Worm (Caenorhabditis elegans) whole organism, young adult: ENCODE measurements around the gene F35E8.10.

Experiments
- B0336.3 ChIP-seq: fragments of 200-800 bp; sonication (Bioruptor generic); IDR thresholded peaks from 2 replicates; pipeline ENCODE4 v1.3.6; 2022; ENCODE audit warnings: missing genetic modification characterization, missing compliant biosample characterization
- D2030.7 ChIP-seq: fragments of 200-800 bp; sonication (Bioruptor generic); IDR thresholded peaks from 2 replicates; pipeline ENCODE4 v1.3.6; 2022; ENCODE audit warnings: missing genetic modification reagents, missing genetic modification characterization, missing compliant biosample characterization
- K12H6.12 ChIP-seq: fragments of 200-800 bp; sonication (Bioruptor generic); optimal IDR thresholded peaks from 2 replicates; lab custom pipeline; 2018; ENCODE audit warnings: mild to moderate bottlenecking, missing genetic modification characterization, missing compliant biosample characterization
- T07F8.4 ChIP-seq: sonication (generic microtip); optimal IDR thresholded peaks from 2 replicates; lab custom pipeline; 2016; ENCODE audit warnings: mild to moderate bottlenecking, missing genetic modification characterization, moderate library complexity, missing compliant biosample characterization
- Y67H2A.10 ChIP-seq: fragments of 200-800 bp; sonication (Bioruptor generic); conservative IDR thresholded peaks from 2 replicates; pipeline ENCODE4 v1.3.6; 2022; ENCODE audit warnings: missing genetic modification reagents, missing genetic modification characterization, missing compliant biosample characterization
- aptf-2 ChIP-seq: fragments of 200-800 bp; sonication (Bioruptor generic); conservative IDR thresholded peaks from 2 replicates; pipeline ENCODE4 v1.3.6; 2022; ENCODE audit warnings: missing genetic modification reagents, missing genetic modification characterization, missing compliant biosample characterization
- atf-7 ChIP-seq: sonication (generic microtip); optimal IDR thresholded peaks from 2 replicates; lab custom pipeline; 2017; ENCODE audit warnings: mild to moderate bottlenecking, missing genetic modification characterization, missing compliant biosample characterization
- attf-5 ChIP-seq: fragments of 200-800 bp; sonication (Bioruptor generic); optimal IDR thresholded peaks from 2 replicates; lab custom pipeline; 2018; ENCODE audit warnings: mild to moderate bottlenecking, missing genetic modification characterization, missing compliant biosample characterization
- attf-6 ChIP-seq: fragments of 200-800 bp; sonication (Bioruptor generic); IDR thresholded peaks from 2 replicates; pipeline ENCODE4 v1.3.6; 2022; ENCODE audit warnings: missing genetic modification reagents, missing genetic modification characterization, missing compliant biosample characterization
- ccch-3 ChIP-seq: fragments of 200-800 bp; sonication (Bioruptor generic); optimal IDR thresholded peaks from 2 replicates; lab custom pipeline; 2018; ENCODE audit warnings: mild to moderate bottlenecking, missing genetic modification characterization, missing compliant biosample characterization
- cebp-1 ChIP-seq, 2 experiments: fragments of 200-800 bp in 1 of 2; sonication (Bioruptor generic) in 1 of 2; sonication (generic microtip) in 1 of 2; IDR thresholded peaks in 1 of 2; optimal IDR thresholded peaks in 1 of 2; 2 replicates each; pipeline versions ENCODE4 v1.3.6 to Lab custom; 2017 to 2022; ENCODE audit warnings: missing compliant biosample characterization in 2 of 2, missing genetic modification characterization in 2 of 2, mild to moderate bottlenecking in 1 of 2, missing genetic modification reagents in 1 of 2, moderate library complexity in 1 of 2
- cebp-2 ChIP-seq: fragments of 200-800 bp; sonication (Bioruptor generic); IDR thresholded peaks from 2 replicates; pipeline ENCODE4 v1.3.6; 2022; ENCODE audit warnings: missing genetic modification characterization, missing compliant biosample characterization
- ceh-27 ChIP-seq: fragments of 200-800 bp; sonication (Bioruptor generic); optimal IDR thresholded peaks from 2 replicates; lab custom pipeline; 2018; ENCODE audit warnings: mild to moderate bottlenecking, missing genetic modification characterization, moderate library complexity, missing compliant biosample characterization
- dox-1 ChIP-seq: fragments of 200-800 bp; sonication (Bioruptor generic); IDR thresholded peaks from 2 replicates; pipeline ENCODE4 v1.3.6; 2022; ENCODE audit warnings: missing genetic modification reagents, missing genetic modification characterization, missing compliant biosample characterization
- dpl-1 ChIP-seq: fragments of 150-350 bp; optimal IDR thresholded peaks from 2 replicates; lab custom pipeline; 2014; ENCODE audit warnings: missing biosample characterization, missing genetic modification reagents, missing genetic modification characterization
- ekl-4 ChIP-seq: fragments of 200-800 bp; sonication (Bioruptor generic); IDR thresholded peaks from 2 replicates; pipeline ENCODE4 v1.3.6; 2022; ENCODE audit warnings: missing genetic modification reagents, missing genetic modification characterization, missing compliant biosample characterization
- him-1 ChIP-seq: sonication (generic microtip); optimal IDR thresholded peaks from 2 replicates; lab custom pipeline; 2016; ENCODE audit warnings: missing genotype, missing genetic modification reagents, missing genetic modification characterization, missing compliant biosample characterization
- hmg-1.2 ChIP-seq: fragments of 200-800 bp; sonication (Bioruptor generic); IDR thresholded peaks from 2 replicates; pipeline ENCODE4 v1.3.6; 2022; ENCODE audit warnings: missing genetic modification reagents, missing genetic modification characterization, missing compliant biosample characterization
- lin-26 ChIP-seq: fragments of 200-800 bp; sonication (Bioruptor generic); IDR thresholded peaks from 2 replicates; pipeline ENCODE4 v1.3.6; 2022; ENCODE audit warnings: missing genetic modification reagents, missing genetic modification characterization, missing compliant biosample characterization
- mes-4 ChIP-seq: sonication (generic microtip); optimal IDR thresholded peaks from 2 replicates; lab custom pipeline; 2016; ENCODE audit warnings: missing genotype, missing genetic modification characterization, missing compliant biosample characterization
- mxl-1 ChIP-seq: sonication (generic microtip); optimal IDR thresholded peaks from 2 replicates; lab custom pipeline; 2016; ENCODE audit warnings: missing genetic modification characterization, missing compliant biosample characterization
- nfyb-1 ChIP-seq: fragments of 200-800 bp; sonication (Bioruptor generic); IDR thresholded peaks from 2 replicates; pipeline ENCODE4 v1.3.6; 2022; ENCODE audit warnings: missing genetic modification reagents, missing genetic modification characterization, missing compliant biosample characterization
- nhr-120 ChIP-seq: fragments of 200-800 bp; sonication (Bioruptor generic); IDR thresholded peaks from 2 replicates; pipeline ENCODE4 v1.3.6; 2022; ENCODE audit warnings: missing genetic modification characterization, missing compliant biosample characterization
- nhr-80 ChIP-seq: sonication (generic microtip); optimal IDR thresholded peaks from 2 replicates; lab custom pipeline; 2016; ENCODE audit warnings: missing genetic modification characterization, missing compliant biosample characterization
- nhr-90 ChIP-seq: sonication (generic microtip); optimal IDR thresholded peaks from 2 replicates; lab custom pipeline; 2016; ENCODE audit warnings: missing genotype, mild to moderate bottlenecking, missing genetic modification characterization, missing compliant biosample characterization
- pha-4 ChIP-seq: fragments of 150-350 bp; sonication (generic microtip); optimal IDR thresholded peaks from 2 replicates; lab custom pipeline; 2014; ENCODE audit warnings: missing biosample characterization, missing genetic modification reagents, missing genetic modification characterization
- repo-1 ChIP-seq: sonication (generic microtip); optimal IDR thresholded peaks from 2 replicates; lab custom pipeline; 2017; ENCODE audit warnings: mild to moderate bottlenecking, missing genetic modification characterization, missing compliant biosample characterization
- rpc-1 ChIP-seq, 2 experiments: fragments of 150-350 bp in 1 of 2; sonication (generic microtip) in 1 of 2; optimal IDR thresholded peaks; 2 replicates each; lab custom pipeline; 2014 to 2018; ENCODE audit warnings: missing biosample characterization in 1 of 2, missing genetic modification characterization in 1 of 2, missing genetic modification reagents in 1 of 2, missing genotype in 1 of 2
- sdz-38 ChIP-seq: sonication (generic microtip); optimal IDR thresholded peaks from 2 replicates; lab custom pipeline; 2016; ENCODE audit warnings: missing genotype, missing genetic modification characterization, missing compliant biosample characterization
- snpc-1.1 ChIP-seq: sonication (generic microtip); optimal IDR thresholded peaks from 2 replicates; lab custom pipeline; 2017; ENCODE audit warnings: missing genetic modification characterization, mild to moderate bottlenecking, missing compliant biosample characterization, antibody characterized with exemption, moderate library complexity, missing genotype, missing genetic modification reagents; ENCODE audit not compliant: insufficient read depth
- snpc-3.4 ChIP-seq: sonication (generic microtip); optimal IDR thresholded peaks from 2 replicates; lab custom pipeline; 2017; ENCODE audit warnings: missing genetic modification characterization, mild to moderate bottlenecking, missing compliant biosample characterization, antibody characterized with exemption, moderate library complexity, missing genotype, missing genetic modification reagents
- snpc-4 ChIP-seq, 5 experiments: fragments of 150-350 bp in 1 of 5; sonication (generic microtip) in 4 of 5; optimal IDR thresholded peaks; 2 replicates each; lab custom pipeline; 2014 to 2018; ENCODE audit warnings: missing genetic modification characterization in 5 of 5, missing biosample characterization in 3 of 5, antibody characterized with exemption in 2 of 5, mild to moderate bottlenecking in 2 of 5, missing compliant biosample characterization in 2 of 5, missing genotype in 2 of 5, moderate library complexity in 2 of 5, missing genetic modification reagents in 1 of 5
- unc-130 ChIP-seq: sonication (generic microtip); optimal IDR thresholded peaks from 2 replicates; lab custom pipeline; 2016; ENCODE audit warnings: missing genetic modification reagents, missing genetic modification characterization, missing compliant biosample characterization
- zim-3 ChIP-seq: sonication (generic microtip); optimal IDR thresholded peaks from 2 replicates; lab custom pipeline; 2017; ENCODE audit warnings: mild to moderate bottlenecking, missing genetic modification characterization, moderate library complexity, missing compliant biosample characterization

Gene F35E8.10

DNA sequence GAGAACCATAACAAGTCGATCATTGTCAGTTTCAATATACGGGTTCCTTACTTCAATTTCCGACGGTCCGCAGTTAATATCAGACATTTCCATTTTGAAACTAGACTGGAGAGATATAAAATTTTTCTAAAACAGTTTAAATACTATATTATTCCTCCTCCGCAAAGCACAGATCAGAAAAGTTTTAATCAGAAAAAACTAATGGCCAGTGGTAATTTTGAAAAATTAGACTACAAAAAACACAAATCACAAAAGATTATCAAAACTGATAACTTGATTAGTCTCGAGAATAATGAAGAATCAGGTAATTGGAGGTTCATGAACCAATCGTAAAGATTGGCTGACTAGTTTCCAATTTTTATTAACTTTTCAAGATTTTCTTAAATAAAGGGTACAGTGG is 34.2 kb downstream of the F35E8.10 start, which contains the start of gene T06C12.9:
Gene T06C12.9 (minus strand): TSS at position 101 of the 400 bp plus-strand sequence.
- TF ChIP-seq D2030.7 (GFP tag; lab: Robert Waterston, UW) (no peak), zim-3 (tag; lab: Kevin White, UChicago) (no peak), him-1 (tag; lab: Kevin White, UChicago) (no peak), rpc-1 (optimal IDR thresholded peaks at IDR 0.05; lab: Kevin White, UChicago) (no peak), rpc-1 (tag; optimal IDR thresholded peaks at IDR 0.05; lab: Kevin White, UChicago) (no peak), mxl-1 (no peak), repo-1 (no peak), nhr-90 (tag; lab: Kevin White, UChicago) (no peak), attf-6 (GFP tag; lab: Robert Waterston, UW) (no peak), sdz-38 (tag; lab: Kevin White, UChicago) (no peak), cebp-1 (GFP tag; IDR thresholded peaks at IDR 0.05; lab: Robert Waterston, UW) (no peak), cebp-1 (tag; optimal IDR thresholded peaks at IDR 0.05; lab: Kevin White, UChicago) (no peak), snpc-3.4 (tag; lab: Kevin White, UChicago) (no peak), ekl-4 (GFP tag; lab: Robert Waterston, UW) (no peak), cebp-2 (GFP tag; lab: Robert Waterston, UW) (no peak), dox-1 (GFP tag; lab: Robert Waterston, UW) (no peak), dpl-1 (GFP tag; lab: Kevin White, UChicago) (no peak), T07F8.4 (no peak), K12H6.12 (tag; lab: Kevin White, UChicago) (no peak)

DNA sequence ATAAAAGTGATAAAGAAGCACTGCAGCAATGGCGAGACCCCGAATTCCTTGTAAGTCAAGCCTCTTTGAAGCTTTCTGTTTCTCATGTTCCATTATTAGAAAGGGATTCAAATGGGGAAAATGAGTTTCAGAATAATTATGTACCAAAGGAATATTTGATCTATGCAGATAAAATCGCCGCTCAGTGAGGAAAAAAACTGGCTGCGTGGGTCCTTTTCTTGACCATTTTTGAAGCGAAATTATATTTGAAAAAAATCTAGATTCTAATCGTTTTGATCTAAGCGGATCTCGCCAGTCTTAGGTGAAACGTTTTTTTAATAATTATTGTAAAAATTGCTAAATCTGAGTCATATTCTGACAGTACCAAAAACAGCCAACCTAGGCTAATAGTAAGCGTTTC is 35.5 kb downstream of the F35E8.10 start, which contains the start of gene oac-42:
Gene oac-42 (minus strand): TSS at position 101 of the 400 bp plus-strand sequence.
- TF ChIP-seq lin-26 (GFP tag; lab: Robert Waterston, UW) (no peak), ccch-3 (GFP tag; lab: Kevin White, UChicago) (no peak), mes-4 (no peak), unc-130 (GFP tag; lab: Kevin White, UChicago) (no peak), snpc-1.1 (tag; lab: Kevin White, UChicago) (no peak), Y67H2A.10 (GFP tag; lab: Robert Waterston, UW) (no peak), ceh-27 (GFP tag; lab: Kevin White, UChicago) (no peak)

DNA sequence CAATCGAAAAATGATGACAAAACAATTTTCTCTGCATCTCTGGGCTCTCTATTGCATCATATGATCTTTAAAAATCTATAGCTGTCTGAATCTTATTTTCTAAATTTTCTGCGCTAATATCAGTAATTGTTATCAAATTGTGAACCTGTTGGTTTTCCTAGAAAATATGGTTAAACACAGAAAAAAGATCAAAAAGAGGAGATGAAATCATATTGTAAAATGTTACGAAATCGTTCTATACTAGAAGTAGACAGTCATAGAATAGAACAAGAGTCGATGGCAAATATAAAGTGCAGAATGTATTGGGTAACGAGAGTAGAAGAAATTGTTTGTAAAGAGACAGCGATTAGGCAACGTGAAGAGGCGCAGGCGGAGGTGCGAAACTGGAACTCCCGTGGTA is 39.5 kb downstream of the F35E8.10 start:
- TF ChIP-seq pha-4 (tag; lab: Kevin White, UChicago) (peak; percentile 52), B0336.3 (GFP tag; lab: Robert Waterston, UW) (0 out of 2 replicates have a peak, but pooled peaks have one; percentile 35), nfyb-1 (GFP tag; lab: Robert Waterston, UW) (peak; percentile 60; the same call in 1 of the 2 replicates), atf-7 (tag; lab: Kevin White, UChicago) (peak; percentile 73), nhr-120 (GFP tag; lab: Robert Waterston, UW) (no peak), mxl-1 (no peak), attf-5 (GFP tag; lab: Kevin White, UChicago) (peak; percentile 77), dox-1 (GFP tag; lab: Robert Waterston, UW) (0 out of 2 replicates have a peak, but pooled peaks have one; percentile 23), cebp-1 (GFP tag; IDR thresholded peaks at IDR 0.05; lab: Robert Waterston, UW) (peak; percentile 91), cebp-1 (tag; optimal IDR thresholded peaks at IDR 0.05; lab: Kevin White, UChicago) (peak; percentile 94), hmg-1.2 (peak; percentile 62; the same call in 1 of the 2 replicates), nhr-80 (tag; lab: Kevin White, UChicago) (peak; percentile 70), aptf-2 (GFP tag; lab: Robert Waterston, UW) (no peak), snpc-4 (GFP tag; optimal IDR thresholded peaks at IDR 0.05; lab: Kevin White, UChicago) (no peak), snpc-4 (tag; optimal IDR thresholded peaks at IDR 0.05; lab: Kevin White, UChicago) (peak in 1 of 4 experiments; percentile 11)
